Worm (Caenorhabditis elegans) whole organism, mixed stage, embryonic: ENCODE measurements around the gene ubxn-5.

Experiments used
- M03D4.4 ChIP-seq: sonication (generic microtip); optimal IDR thresholded peaks from 2 replicates; lab custom pipeline; 2017; ENCODE audit warnings: mild to moderate bottlenecking, missing genetic modification characterization, missing compliant biosample characterization
- elt-3 ChIP-seq: fragments of 150-350 bp; optimal IDR thresholded peaks from 2 replicates; lab custom pipeline; 2014; ENCODE audit warnings: missing biosample characterization, missing genetic modification characterization
- ham-2 ChIP-seq: fragments of 200-800 bp; sonication (Bioruptor generic); optimal IDR thresholded peaks from 2 replicates; lab custom pipeline; 2018; ENCODE audit warnings: mild to moderate bottlenecking, missing genetic modification characterization, missing compliant biosample characterization
- lin-13 ChIP-seq: fragments of 150-350 bp; optimal IDR thresholded peaks from 2 replicates; lab custom pipeline; 2014; ENCODE audit warnings: missing biosample characterization, missing genetic modification characterization
- lin-32 ChIP-seq: fragments of 200-800 bp; sonication (Bioruptor generic); optimal IDR thresholded peaks from 2 replicates; lab custom pipeline; 2018; ENCODE audit warnings: mild to moderate bottlenecking, missing genetic modification characterization, missing compliant biosample characterization
- mab-5 ChIP-seq: fragments of 150-350 bp; optimal IDR thresholded peaks from 2 replicates; lab custom pipeline; 2014; ENCODE audit warnings: missing biosample characterization, missing genetic modification characterization
- nhr-12 ChIP-seq: fragments of 150-350 bp; optimal IDR thresholded peaks from 2 replicates; lab custom pipeline; 2014; ENCODE audit warnings: missing biosample characterization, missing genetic modification characterization
- nhr-2 ChIP-seq: fragments of 150-350 bp; optimal IDR thresholded peaks from 2 replicates; lab custom pipeline; 2014; ENCODE audit warnings: missing biosample characterization, missing genetic modification characterization
- nhr-237 ChIP-seq: fragments of 150-350 bp; optimal IDR thresholded peaks from 2 replicates; lab custom pipeline; 2014; ENCODE audit warnings: missing biosample characterization, missing genetic modification characterization
- nhr-28 ChIP-seq: fragments of 150-350 bp; optimal IDR thresholded peaks from 2 replicates; lab custom pipeline; 2014; ENCODE audit warnings: missing biosample characterization, missing genetic modification characterization
- nhr-76 ChIP-seq: sonication (generic microtip); optimal IDR thresholded peaks from 2 replicates; lab custom pipeline; 2017; ENCODE audit warnings: missing biosample characterization, missing genetic modification characterization
- sptf-1 ChIP-seq: sonication (generic microtip); optimal IDR thresholded peaks from 2 replicates; lab custom pipeline; 2017; ENCODE audit warnings: mild to moderate bottlenecking, missing genetic modification characterization, moderate library complexity, missing compliant biosample characterization
- unc-39 ChIP-seq: fragments of 150-350 bp; optimal IDR thresholded peaks from 2 replicates; lab custom pipeline; 2014; ENCODE audit warnings: missing biosample characterization, missing genetic modification characterization

DNA sequence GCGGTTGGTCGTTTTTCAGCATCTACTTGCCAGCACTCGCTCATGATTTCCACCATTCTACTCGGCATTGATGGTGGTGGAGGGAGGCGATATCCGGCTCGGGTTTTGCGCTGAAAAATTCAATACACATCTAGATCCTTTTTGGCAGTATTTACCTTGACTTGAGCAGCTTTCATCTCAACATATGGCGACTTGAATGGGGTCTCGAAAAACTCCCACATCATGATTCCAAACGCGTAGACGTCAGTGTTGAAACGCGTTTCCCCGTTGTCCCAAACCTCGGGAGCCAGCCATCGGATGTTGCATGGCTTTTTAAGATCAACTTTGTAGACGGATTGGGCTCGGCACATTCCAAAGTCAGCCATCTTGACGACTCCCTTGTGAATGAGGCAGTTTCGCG lies 35.8 kb downstream of the ubxn-5 start:
- no peak for TF ChIP-seq nhr-12 (tag; lab: Kevin White, UChicago)
- TF ChIP-seq nhr-28 (tag; lab: Kevin White, UChicago), result no peak
- no peak for TF ChIP-seq nhr-237 (tag; lab: Kevin White, UChicago)
- no peak for TF ChIP-seq mab-5 (tag; lab: Kevin White, UChicago)
- no peak for TF ChIP-seq nhr-76 (tag; lab: Kevin White, UChicago)
- TF ChIP-seq lin-13, result no peak
- TF ChIP-seq sptf-1 (tag; lab: Kevin White, UChicago), result no peak
- TF ChIP-seq unc-39 (tag; lab: Kevin White, UChicago), result no peak
- TF ChIP-seq nhr-2, result no peak
- TF ChIP-seq M03D4.4 (tag; lab: Kevin White, UChicago), result no peak
- no peak for TF ChIP-seq elt-3 (tag; lab: Kevin White, UChicago)
- TF ChIP-seq lin-32 (GFP tag; lab: Kevin White, UChicago), result no peak
- no peak for TF ChIP-seq ham-2 (GFP tag; lab: Kevin White, UChicago)
